Fruit fly (Drosophila melanogaster) S2 (cell line): ENCODE measurements around the gene CG13022.
"Not testable (repeated sequence)": the region's sequence is repeated elsewhere in the genome, so short reads cannot be mapped to it uniquely, and the experiment has no call there.

Experiments used
- CG8478 ChIP-seq: fragments of >200 bp; optimal IDR thresholded peaks from 2 replicates; lab custom pipeline; 2018
- CTCF ChIP-seq, 2 experiments: fragments of >200 bp; optimal IDR thresholded peaks; 2 replicates each; lab custom pipeline; 2018

Gene CG13022

dm6 chr3L:16958397-16959080 is 19.8 kb upstream of the CG13022 start:
- TF ChIP-seq CTCF (optimal IDR thresholded peaks at IDR 0.05; lab: Kevin White, UChicago) (no peak), CG8478 (lab: Kevin White, UChicago) (no peak)

DNA sequence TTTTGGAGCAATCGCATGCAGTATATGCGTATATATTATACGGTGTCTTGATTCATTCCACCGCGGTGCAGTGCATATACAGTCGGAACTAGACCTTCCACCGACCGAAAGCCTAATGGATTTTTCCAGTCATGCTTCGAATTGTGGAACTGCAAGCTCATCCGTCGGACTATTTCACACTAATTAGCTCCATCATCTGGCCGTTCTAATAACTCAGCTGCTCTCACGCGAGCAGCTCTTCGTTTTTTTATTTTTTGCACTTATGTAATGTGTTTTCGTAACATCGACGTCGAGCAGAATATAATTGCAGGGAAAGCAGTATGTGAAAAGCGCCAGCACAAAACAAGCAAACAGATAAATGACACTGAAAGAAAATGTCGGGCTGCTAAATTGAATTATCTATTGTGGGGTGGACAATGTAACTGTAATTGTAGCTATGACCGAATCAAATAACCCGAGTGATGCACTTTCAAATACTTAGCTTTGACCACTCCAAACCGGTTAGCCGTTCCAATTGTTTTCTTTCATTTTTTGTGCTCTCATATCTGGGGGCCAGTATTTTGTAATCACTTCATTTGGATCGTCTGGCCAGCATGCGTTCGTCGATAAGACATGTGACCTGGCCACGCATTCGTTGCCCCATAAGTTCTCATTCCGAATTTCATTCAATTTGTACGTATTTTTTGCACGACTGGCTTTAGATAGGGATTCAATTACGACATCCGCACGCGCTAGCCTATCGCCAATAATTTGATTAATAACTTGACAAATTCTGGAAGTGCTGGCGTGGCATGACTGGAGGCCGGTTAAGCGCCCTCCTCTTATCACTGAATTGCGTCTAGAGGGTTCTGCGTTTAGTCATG is 19.0 kb upstream of the CG13022 start, which contains the start of gene Cpr73D:
Gene Cpr73D, minus strand, starts transcription at position 156 of the 863 bp plus-strand sequence.
- no peak for TF ChIP-seq CTCF (optimal IDR thresholded peaks at IDR 0.05; lab: Kevin White, UChicago)
- TF ChIP-seq CG8478 (lab: Kevin White, UChicago), result no peak

DNA sequence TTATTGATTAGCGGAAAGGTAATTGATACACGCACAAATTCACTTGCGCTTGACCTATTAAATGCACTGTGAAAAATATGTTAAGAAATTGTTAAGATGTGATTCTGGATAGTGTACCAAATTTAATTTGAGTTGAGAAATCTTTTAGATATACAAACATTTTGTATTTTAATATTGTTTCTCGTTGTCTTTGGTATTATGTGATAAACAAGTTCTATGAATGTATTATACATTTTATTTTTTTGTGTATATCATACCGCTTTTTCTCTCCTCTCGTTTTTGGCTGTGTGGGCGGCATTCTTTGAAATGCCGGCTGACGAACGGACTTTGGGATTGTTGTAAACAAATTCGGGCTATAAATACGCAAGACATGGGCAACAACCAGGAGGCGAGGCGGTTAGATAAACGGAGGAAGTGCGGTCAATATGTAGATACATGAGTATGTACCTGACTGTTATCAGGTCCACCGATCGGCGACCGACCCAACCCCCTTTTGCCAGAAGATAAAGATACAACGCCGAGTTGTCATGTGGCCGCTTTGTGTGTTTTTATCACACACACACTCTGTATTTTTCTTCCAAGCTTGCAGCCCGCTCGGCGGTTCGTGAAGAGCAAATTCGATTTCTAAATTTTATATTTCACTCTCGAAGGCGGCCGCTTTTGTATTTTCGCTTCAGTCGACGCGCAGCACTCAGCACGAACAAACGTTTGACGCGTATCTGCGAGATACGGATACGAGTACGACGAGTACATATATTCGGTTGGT is 18.2 kb upstream of the CG13022 start:
- no peak for TF ChIP-seq CTCF (optimal IDR thresholded peaks at IDR 0.05; lab: Kevin White, UChicago)
- TF ChIP-seq CG8478 (lab: Kevin White, UChicago), result no peak

DNA sequence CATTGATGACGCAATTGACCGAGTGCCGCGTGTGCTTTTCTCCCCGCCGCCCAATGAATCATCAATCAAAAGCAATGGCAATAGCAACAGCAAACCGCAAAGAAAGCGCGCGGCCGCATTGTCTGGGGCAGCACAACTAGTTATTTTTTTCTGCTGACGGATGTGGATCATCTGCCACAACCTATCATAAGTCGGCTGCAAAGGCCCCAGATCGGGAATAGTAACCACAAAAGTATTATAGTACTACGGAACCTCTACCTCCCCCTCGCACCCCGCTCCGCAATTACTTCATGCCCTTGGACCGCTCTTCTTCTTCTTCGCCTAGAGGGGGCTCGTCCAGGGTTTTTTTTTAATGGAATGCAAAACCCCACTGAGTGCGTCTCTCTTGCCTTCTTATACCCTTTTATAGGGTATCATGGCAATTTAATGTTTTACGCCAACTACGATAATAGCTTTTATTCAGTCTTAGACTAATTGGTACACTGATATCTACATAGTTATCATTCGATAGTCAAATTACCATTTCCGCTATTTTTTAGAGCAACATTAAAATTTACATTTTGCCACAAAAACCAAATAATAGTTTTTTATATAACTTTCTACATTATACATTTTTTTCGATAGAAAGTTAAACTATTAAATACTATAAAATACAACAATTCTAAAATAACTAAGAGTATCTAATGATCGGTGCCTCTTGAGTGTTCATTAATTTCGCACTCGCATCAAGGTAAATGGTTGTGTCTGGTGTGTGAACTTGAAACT is 17.4 kb upstream of the CG13022 start:
- no peak for TF ChIP-seq CTCF (optimal IDR thresholded peaks at IDR 0.05; lab: Kevin White, UChicago)
- no peak for TF ChIP-seq CG8478 (lab: Kevin White, UChicago)

- TF ChIP-seq CG8478 (lab: Kevin White, UChicago), result no peak
- peak; percentile 93 to 94 for TF ChIP-seq CTCF (optimal IDR thresholded peaks at IDR 0.05; lab: Kevin White, UChicago)
Observed at dm6 chr3L:16955219-16956002, 16.7 kb upstream of the CG13022 start.

- TF ChIP-seq CG8478 (lab: Kevin White, UChicago); CTCF (optimal IDR thresholded peaks at IDR 0.05; lab: Kevin White, UChicago): not testable (repeated sequence)
Observed at dm6 chr3L:16954522-16954921, 15.8 kb upstream of the CG13022 start, which contains the start of gene Ogdh. TSS of gene Ogdh (plus strand) at chr3L:16954822.

- no peak for TF ChIP-seq CTCF (optimal IDR thresholded peaks at IDR 0.05; lab: Kevin White, UChicago)
- TF ChIP-seq CG8478 (lab: Kevin White, UChicago), result no peak
Observed at dm6 chr3L:16944061-16944460, 5.3 kb upstream of the CG13022 start, which contains the start of gene Obp73a. TSS of gene Obp73a (plus strand) at chr3L:16944361.

dm6 chr3L:16941319-16941718 is 2.6 kb upstream of the CG13022 start:
- no peak for TF ChIP-seq CG8478 (lab: Kevin White, UChicago)
- no peak for TF ChIP-seq CTCF (optimal IDR thresholded peaks at IDR 0.05; lab: Kevin White, UChicago)

DNA sequence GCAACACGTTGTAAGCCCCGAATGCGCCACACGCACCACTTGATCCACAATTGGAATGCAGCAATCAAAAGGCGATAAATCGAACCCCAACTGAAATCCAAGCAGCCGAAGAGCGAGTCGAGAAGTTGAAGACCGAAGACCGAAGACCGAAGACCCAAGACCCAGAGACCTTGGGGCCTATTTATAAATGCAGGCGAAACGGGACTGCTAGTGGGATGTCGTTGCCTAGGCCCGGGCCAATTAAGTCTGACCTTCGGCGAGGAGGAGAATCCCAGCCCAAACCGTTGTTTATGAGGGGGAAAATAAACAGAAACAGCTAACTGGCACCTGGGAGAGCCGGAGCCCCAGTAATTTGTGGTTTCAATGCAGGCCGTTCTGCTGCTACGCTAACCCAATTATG is 2.1 kb downstream of the CG13022 start:
- no peak for TF ChIP-seq CG8478 (lab: Kevin White, UChicago)
- TF ChIP-seq CTCF (optimal IDR thresholded peaks at IDR 0.05; lab: Kevin White, UChicago), result no peak

- TF ChIP-seq CTCF (optimal IDR thresholded peaks at IDR 0.05; lab: Kevin White, UChicago), result no peak
- TF ChIP-seq CG8478 (lab: Kevin White, UChicago), result no peak
Observed at dm6 chr3L:16935284-16935683, 3.5 kb downstream of the CG13022 start, which contains the start of gene CG11905. TSS of gene CG11905 (minus strand) at chr3L:16935536.

DNA sequence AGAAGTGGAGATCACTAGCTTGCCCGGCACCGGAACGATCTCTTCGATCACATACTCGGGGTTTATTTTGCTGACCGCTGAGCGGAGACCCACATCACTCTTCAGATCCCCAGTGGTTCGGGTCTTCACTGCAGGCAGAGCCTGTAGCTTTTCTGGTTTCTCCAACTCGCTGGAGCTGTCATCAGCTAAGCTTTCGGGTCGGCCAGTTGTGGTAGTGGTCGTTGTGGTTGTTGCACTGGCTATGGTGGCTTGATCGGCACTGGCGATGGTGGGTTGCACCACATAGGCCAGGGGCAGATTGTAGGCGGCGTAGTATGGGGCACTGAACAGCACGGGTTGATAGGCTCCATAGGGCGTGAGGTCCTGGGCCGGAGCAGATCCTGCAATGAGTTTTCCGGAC is 8.2 kb downstream of the CG13022 start:
- peak; percentile 63 to 67 for TF ChIP-seq CTCF (optimal IDR thresholded peaks at IDR 0.05; lab: Kevin White, UChicago)
- no peak for TF ChIP-seq CG8478 (lab: Kevin White, UChicago)

DNA sequence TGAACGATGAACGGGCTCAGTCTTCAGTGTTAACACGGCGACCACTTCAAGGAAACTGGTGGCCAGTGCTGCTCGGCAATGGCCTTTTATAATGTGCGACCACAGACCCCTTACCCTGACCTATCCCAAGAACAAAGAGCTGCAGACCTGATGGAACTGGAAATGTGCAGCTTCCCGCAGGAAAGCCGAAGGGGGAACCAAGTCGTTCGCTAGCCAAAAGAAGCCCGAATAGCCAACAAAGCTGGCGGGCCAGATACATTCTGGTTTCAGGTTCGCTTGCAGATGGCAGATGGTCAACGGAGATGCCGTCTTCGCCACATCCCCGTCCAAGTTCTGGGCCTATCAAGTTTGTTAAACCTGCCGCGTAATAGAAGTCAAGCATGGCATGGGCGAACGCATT is 11.4 kb downstream of the CG13022 start, which contains the start of gene CG13023:
Gene CG13023, minus strand, starts transcription at position 60 of the 400 bp plus-strand sequence.
- TF ChIP-seq CTCF (optimal IDR thresholded peaks at IDR 0.05; lab: Kevin White, UChicago), result no peak
- no peak for TF ChIP-seq CG8478 (lab: Kevin White, UChicago)

DNA sequence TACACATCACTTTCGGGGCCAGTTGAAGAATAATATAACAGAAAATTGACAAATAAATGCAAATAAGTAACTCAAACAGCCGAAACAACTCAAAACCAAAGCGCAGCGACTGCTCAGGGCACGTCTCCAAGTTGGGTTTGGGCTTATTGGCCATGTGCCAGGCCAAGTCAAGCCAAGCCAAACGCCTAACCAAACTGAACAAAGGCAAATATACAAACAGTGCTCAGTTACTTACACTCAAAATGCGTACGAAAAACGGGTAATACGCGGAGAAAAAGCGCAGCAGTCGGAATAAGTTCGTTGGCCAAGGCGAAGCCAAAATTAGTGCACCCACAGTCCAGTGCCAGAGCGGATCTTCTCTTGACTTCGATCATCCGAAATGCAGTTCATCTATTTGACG is 15.8 kb downstream of the CG13022 start, which contains the start of gene CG13028:
Gene CG13028, plus strand, starts transcription at position 301 of the 400 bp plus-strand sequence.
- TF ChIP-seq CTCF (optimal IDR thresholded peaks at IDR 0.05; lab: Kevin White, UChicago) (no peak), CG8478 (lab: Kevin White, UChicago) (no peak)
